Worm (Caenorhabditis elegans) whole organism, early embryonic: ENCODE data around the gene srx-111.

Experiments used
- F13C5.2 ChIP-seq: sonication (generic microtip); optimal IDR thresholded peaks from 2 replicates; lab custom pipeline; 2017; ENCODE audit warnings: mild to moderate bottlenecking, missing genetic modification characterization, inconsistent platforms, missing compliant biosample characterization
- ama-1 ChIP-seq: fragments of 150-350 bp; optimal IDR thresholded peaks from 2 replicates; lab custom pipeline; 2014
- ceh-36 ChIP-seq: sonication (generic microtip); optimal IDR thresholded peaks from 2 replicates; lab custom pipeline; 2016; ENCODE audit warnings: missing genetic modification characterization, inconsistent platforms, missing compliant biosample characterization
- ets-7 ChIP-seq: sonication (generic microtip); optimal IDR thresholded peaks from 2 replicates; lab custom pipeline; 2016; ENCODE audit warnings: missing genotype, missing genetic modification characterization, missing compliant biosample characterization
- flt-1 ChIP-seq: fragments of 200-800 bp; sonication (Bioruptor generic); IDR thresholded peaks from 2 replicates; pipeline ENCODE4 v1.3.6; 2022; ENCODE audit warnings: missing genetic modification characterization, missing compliant biosample characterization
- scrt-1 ChIP-seq: fragments of 200-800 bp; sonication (Bioruptor generic); IDR thresholded peaks from 2 replicates; pipeline ENCODE4 v1.3.6; 2022; ENCODE audit warnings: missing genetic modification characterization, missing compliant biosample characterization

- TF ChIP-seq ama-1 (no peak), F13C5.2 (tag; lab: Kevin White, UChicago) (no peak), ceh-36 (no peak), ets-7 (tag; lab: Kevin White, UChicago) (no peak), flt-1 (GFP tag; lab: Robert Waterston, UW) (no peak), scrt-1 (no peak)
Measured at ce11 chrII:3782309-3783000, 24.9 kb downstream of the srx-111 start, which contains the start of gene T24E12.2.
